Fruit fly (Drosophila melanogaster): Measurements from ENCODE around the gene RabX6.

DNA sequence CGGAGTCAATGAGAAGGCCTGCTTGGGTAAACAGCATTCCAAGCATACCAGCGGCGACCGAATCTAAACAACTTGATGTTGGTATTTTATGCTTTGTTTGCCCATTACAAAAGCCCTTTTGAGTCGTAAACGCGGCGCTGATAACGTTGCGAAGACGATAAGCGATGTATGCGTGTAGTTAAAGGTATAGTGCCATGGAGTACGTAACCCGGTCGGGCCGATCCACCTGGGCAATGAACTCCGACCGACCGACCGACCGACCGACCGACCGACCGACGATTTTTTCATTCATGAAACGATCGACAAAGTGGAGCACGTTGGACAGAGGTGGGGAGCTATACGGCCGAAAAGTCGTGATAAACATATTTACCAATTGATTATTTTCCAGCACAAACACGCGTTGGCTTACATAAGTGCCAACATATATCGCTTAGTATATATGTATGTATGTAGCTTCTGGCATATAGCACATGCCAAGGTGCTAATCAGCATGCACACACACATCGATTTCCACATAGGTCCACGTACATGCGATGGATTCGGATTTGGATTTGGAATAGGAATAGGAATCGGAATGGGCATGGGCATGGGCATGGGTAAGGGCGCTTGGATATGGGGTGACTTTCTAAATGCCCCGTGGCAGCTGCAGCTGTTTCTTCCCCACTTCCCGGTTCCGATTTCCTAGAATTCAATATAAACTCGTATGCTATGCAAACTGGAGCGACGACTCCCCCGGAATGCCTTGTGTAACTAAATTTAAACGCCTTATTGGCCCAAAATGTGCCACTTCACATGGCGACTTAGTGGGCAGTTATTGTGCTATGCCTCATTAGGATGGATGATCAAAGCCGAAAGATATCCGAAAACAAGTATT, 47.2 kb upstream of the RabX6 start:
- TF ChIP-seq CG9948 (tag; optimal IDR thresholded peaks at IDR 0.05): no peak
- peak; percentile 67 for TF ChIP-seq EcR (GFP tag; optimal IDR thresholded peaks at IDR 0.05)
- no peak for TF ChIP-seq CG12605 (GFP tag; IDR thresholded peaks at IDR 0.05)
- TF ChIP-seq Ets98B (GFP tag; IDR thresholded peaks at IDR 0.05): no peak
- no peak for TF ChIP-seq CG32121 (GFP tag; IDR thresholded peaks at IDR 0.05)
